Fruit fly (Drosophila melanogaster) whole organism, embryonic: Measurements from ENCODE around the gene Paics.

Experiments
- Ada2b ChIP-seq: fragments of 200-800 bp; sonication (Bioruptor generic); IDR thresholded peaks from 2 replicates; pipeline ENCODE4 v1.3.6; 2022; ENCODE audit warnings: missing biosample characterization, missing genetic modification characterization
- Antp ChIP-seq: fragments of 200-800 bp; sonication (Bioruptor generic); optimal IDR thresholded peaks from 3 replicates; lab custom pipeline; 2016; ENCODE audit warnings: missing biosample characterization, missing genetic modification characterization
- Asciz ChIP-seq: fragments of 200-800 bp; sonication (Bioruptor generic); optimal IDR thresholded peaks from 2 replicates; lab custom pipeline; 2017; ENCODE audit warnings: missing biosample characterization, mild to moderate bottlenecking, missing genetic modification characterization, missing genetic modification reagents
- CG10543 ChIP-seq: fragments of 200-800 bp; sonication (Bioruptor generic); optimal IDR thresholded peaks from 3 replicates; lab custom pipeline; 2017; ENCODE audit warnings: missing biosample characterization, mild to moderate bottlenecking, missing genetic modification characterization, moderate library complexity
- CG10959 ChIP-seq: fragments of 200-800 bp; sonication (Bioruptor generic); IDR thresholded peaks from 2 replicates; pipeline ENCODE4 v1.3.6; 2022; ENCODE audit warnings: missing biosample characterization, missing genetic modification characterization
- CG11398 ChIP-seq: fragments of 200-800 bp; sonication (Bioruptor generic); optimal IDR thresholded peaks from 2 replicates; lab custom pipeline; 2016; ENCODE audit warnings: missing biosample characterization, missing genetic modification characterization
- CG12071 ChIP-seq: fragments of 200-800 bp; sonication (Bioruptor generic); optimal IDR thresholded peaks from 3 replicates; lab custom pipeline; 2018; ENCODE audit warnings: missing biosample characterization, mild to moderate bottlenecking, missing genetic modification characterization
- CG12155 ChIP-seq: fragments of 200-800 bp; sonication (Bioruptor generic); optimal IDR thresholded peaks from 3 replicates; lab custom pipeline; 2016; ENCODE audit warnings: missing biosample characterization, missing genetic modification characterization
- CG14667 ChIP-seq: fragments of 200-800 bp; sonication (Bioruptor generic); IDR thresholded peaks from 2 replicates; pipeline ENCODE4 v1.3.6; 2022; ENCODE audit warnings: missing biosample characterization, missing genetic modification characterization
- CG14860 ChIP-seq: fragments of 200-800 bp; sonication (Bioruptor generic); IDR thresholded peaks from 3 replicates; pipeline ENCODE4 v1.3.6; 2022; ENCODE audit warnings: missing biosample characterization, missing genetic modification characterization; ENCODE audit not compliant: partially characterized antibody
- CG1529 ChIP-seq: fragments of 200-800 bp; sonication (Bioruptor generic); optimal IDR thresholded peaks from 3 replicates; lab custom pipeline; 2018; ENCODE audit warnings: missing biosample characterization, missing genetic modification characterization
- CG15514 ChIP-seq: fragments of 200-800 bp; sonication (Bioruptor generic); optimal IDR thresholded peaks from 3 replicates; lab custom pipeline; 2017; ENCODE audit warnings: missing biosample characterization, missing genetic modification characterization, mild to moderate bottlenecking, moderate library complexity, missing genetic modification reagents
- CG15601 ChIP-seq: fragments of 200-800 bp; sonication (Bioruptor generic); optimal IDR thresholded peaks from 3 replicates; lab custom pipeline; 2019; ENCODE audit warnings: missing biosample characterization, mild to moderate bottlenecking, missing genetic modification characterization, moderate library complexity
- CG1792 ChIP-seq: fragments of 200-800 bp; sonication (Bioruptor generic); optimal IDR thresholded peaks from 2 replicates; lab custom pipeline; 2016; ENCODE audit warnings: missing biosample characterization, missing genetic modification characterization
- CG2116 ChIP-seq: fragments of 200-800 bp; sonication (Bioruptor generic); optimal IDR thresholded peaks from 3 replicates; lab custom pipeline; 2018; ENCODE audit warnings: missing biosample characterization, mild to moderate bottlenecking, missing genetic modification characterization
- CG32772 ChIP-seq: fragments of 200-800 bp; sonication (Bioruptor generic); IDR thresholded peaks from 2 replicates; pipeline ENCODE4 v1.3.6; 2022; ENCODE audit warnings: missing biosample characterization, missing genetic modification characterization
- CG4707 ChIP-seq: fragments of 200-800 bp; sonication (Bioruptor generic); optimal IDR thresholded peaks from 2 replicates; lab custom pipeline; 2018; ENCODE audit warnings: missing biosample characterization, mild to moderate bottlenecking, missing genetic modification characterization, moderate library complexity
- CG5245 ChIP-seq: fragments of 200-800 bp; sonication (Bioruptor generic); optimal IDR thresholded peaks from 3 replicates; lab custom pipeline; 2016; ENCODE audit warnings: missing biosample characterization, missing genetic modification characterization
- CG6654 ChIP-seq: fragments of 200-800 bp; sonication (Bioruptor generic); optimal IDR thresholded peaks from 2 replicates; lab custom pipeline; 2017; ENCODE audit warnings: missing biosample characterization, mild to moderate bottlenecking, missing genetic modification characterization
- CG7928 ChIP-seq: fragments of 200-800 bp; sonication (Bioruptor generic); optimal IDR thresholded peaks from 2 replicates; lab custom pipeline; 2017; ENCODE audit warnings: missing biosample characterization, mild to moderate bottlenecking, missing genetic modification characterization
- CG8281 ChIP-seq: fragments of 200-800 bp; sonication (Bioruptor generic); optimal IDR thresholded peaks from 2 replicates; lab custom pipeline; 2018; ENCODE audit warnings: missing biosample characterization, mild to moderate bottlenecking, missing genetic modification characterization, moderate library complexity
- CG8944 ChIP-seq: fragments of 200-800 bp; sonication (Bioruptor generic); optimal IDR thresholded peaks from 3 replicates; lab custom pipeline; 2016; ENCODE audit warnings: missing biosample characterization, missing genetic modification characterization
- CG9215 ChIP-seq: fragments of 200-800 bp; sonication (Bioruptor generic); IDR thresholded peaks from 2 replicates; pipeline ENCODE4 v1.3.6; 2022; ENCODE audit warnings: missing biosample characterization, missing genetic modification characterization
- CkIIα-i1 ChIP-seq: fragments of 200-800 bp; sonication (Bioruptor generic); IDR thresholded peaks from 2 replicates; pipeline ENCODE4 v1.3.6; 2022; ENCODE audit warnings: missing biosample characterization, missing genetic modification characterization
- CoRest ChIP-seq: fragments of 200-800 bp; sonication (Bioruptor generic); optimal IDR thresholded peaks from 3 replicates; lab custom pipeline; 2018; ENCODE audit warnings: missing biosample characterization, mild to moderate bottlenecking, missing genetic modification characterization, moderate library complexity
- Dp ChIP-seq: fragments of 200-800 bp; sonication (Bioruptor generic); optimal IDR thresholded peaks from 2 replicates; lab custom pipeline; 2018; ENCODE audit warnings: missing biosample characterization, mild to moderate bottlenecking, missing genetic modification characterization, moderate library complexity
- Hey ChIP-seq: fragments of 200-800 bp; sonication (Bioruptor generic); optimal IDR thresholded peaks from 3 replicates; lab custom pipeline; 2018; ENCODE audit warnings: missing biosample characterization, mild to moderate bottlenecking, missing genetic modification characterization
- Hmr ChIP-seq: fragments of 200-800 bp; sonication (Bioruptor generic); optimal IDR thresholded peaks from 3 replicates; lab custom pipeline; 2017; ENCODE audit warnings: mild to moderate bottlenecking, missing biosample characterization, missing genetic modification reagents, missing genetic modification characterization
- Max ChIP-seq: fragments of 200-800 bp; sonication (Bioruptor generic); optimal IDR thresholded peaks from 2 replicates; lab custom pipeline; 2016; ENCODE audit warnings: missing biosample characterization, mild to moderate bottlenecking, missing genetic modification characterization
- Meics ChIP-seq: fragments of 200-800 bp; sonication (Bioruptor generic); optimal IDR thresholded peaks from 2 replicates; lab custom pipeline; 2017; ENCODE audit warnings: missing biosample characterization, mild to moderate bottlenecking, missing genetic modification characterization
- NFAT ChIP-seq: fragments of 200-800 bp; sonication (Bioruptor generic); IDR thresholded peaks from 2 replicates; pipeline ENCODE4 v1.3.6; 2022; ENCODE audit warnings: missing biosample characterization, missing genetic modification characterization
- Neu2 ChIP-seq: fragments of 200-800 bp; sonication (Bioruptor generic); optimal IDR thresholded peaks from 3 replicates; lab custom pipeline; 2016; ENCODE audit warnings: missing biosample characterization, missing genetic modification characterization, borderline replicate concordance
- Ravus ChIP-seq: fragments of 200-800 bp; sonication (Bioruptor generic); IDR thresholded peaks from 2 replicates; pipeline ENCODE4 v1.3.6; 2022; ENCODE audit warnings: missing biosample characterization, missing genetic modification characterization
- Vsx1 ChIP-seq: fragments of 200-800 bp; sonication (Bioruptor generic); optimal IDR thresholded peaks from 2 replicates; lab custom pipeline; 2017; ENCODE audit warnings: missing biosample characterization, mild to moderate bottlenecking, missing genetic modification characterization, missing genetic modification reagents
- bcd ChIP-seq: fragments of 200-800 bp; sonication (Bioruptor generic); optimal IDR thresholded peaks from 2 replicates; lab custom pipeline; 2017; ENCODE audit warnings: missing biosample characterization, mild to moderate bottlenecking, missing genetic modification characterization
- cg ChIP-seq: fragments of 200-800 bp; sonication (Bioruptor generic); optimal IDR thresholded peaks from 3 replicates; lab custom pipeline; 2019; ENCODE audit warnings: missing biosample characterization, mild to moderate bottlenecking, missing genetic modification characterization, moderate library complexity
- chm ChIP-seq: fragments of 200-800 bp; sonication (Bioruptor generic); IDR thresholded peaks from 2 replicates; pipeline ENCODE4 v1.3.6; 2022; ENCODE audit warnings: missing biosample characterization, missing genetic modification characterization
- corto ChIP-seq: fragments of 200-800 bp; sonication (Bioruptor generic); optimal IDR thresholded peaks from 2 replicates; lab custom pipeline; 2016; ENCODE audit warnings: missing biosample characterization, mild to moderate bottlenecking, missing genetic modification characterization, moderate library complexity
- disco-r ChIP-seq: fragments of 200-800 bp; sonication (Bioruptor generic); optimal IDR thresholded peaks from 2 replicates; lab custom pipeline; 2016; ENCODE audit warnings: missing biosample characterization, missing genetic modification characterization
- dm ChIP-seq: fragments of 200-800 bp; sonication (Bioruptor generic); optimal IDR thresholded peaks from 3 replicates; lab custom pipeline; 2016; ENCODE audit warnings: missing biosample characterization, missing genetic modification characterization
- ewg ChIP-seq: fragments of 200-800 bp; sonication (Bioruptor generic); optimal IDR thresholded peaks from 3 replicates; lab custom pipeline; 2017; ENCODE audit warnings: mild to moderate bottlenecking, missing biosample characterization, missing genetic modification reagents, missing genetic modification characterization
- fd96Cb ChIP-seq: fragments of 200-800 bp; sonication (Bioruptor generic); optimal IDR thresholded peaks from 2 replicates; lab custom pipeline; 2018; ENCODE audit warnings: missing biosample characterization, mild to moderate bottlenecking, missing genetic modification characterization, moderate library complexity
- gcm2 ChIP-seq: fragments of 200-800 bp; sonication (Bioruptor generic); optimal IDR thresholded peaks from 2 replicates; lab custom pipeline; 2016; ENCODE audit warnings: missing biosample characterization, missing genetic modification characterization
- knrl ChIP-seq: fragments of 200-800 bp; sonication (Bioruptor generic); IDR thresholded peaks from 3 replicates; pipeline ENCODE4 v1.3.6; 2022; ENCODE audit warnings: missing biosample characterization, missing genetic modification characterization; ENCODE audit not compliant: partially characterized antibody
- onecut ChIP-seq: fragments of 200-800 bp; sonication (Bioruptor generic); IDR thresholded peaks from 2 replicates; pipeline ENCODE4 v1.3.6; 2022; ENCODE audit warnings: missing biosample characterization, missing genetic modification characterization
- slp2 ChIP-seq: fragments of 200-800 bp; sonication (Bioruptor generic); optimal IDR thresholded peaks from 2 replicates; lab custom pipeline; 2016; ENCODE audit warnings: missing biosample characterization, missing genetic modification characterization
- tap ChIP-seq: fragments of 200-800 bp; optimal IDR thresholded peaks from 3 replicates; lab custom pipeline; 2019; ENCODE audit warnings: missing biosample characterization, mild to moderate bottlenecking, missing genetic modification characterization, moderate library complexity
- trem ChIP-seq: fragments of 200-800 bp; optimal IDR thresholded peaks from 3 replicates; lab custom pipeline; 2019; ENCODE audit warnings: missing biosample characterization, mild to moderate bottlenecking, missing genetic modification characterization, moderate library complexity
- ttk ChIP-seq: fragments of 200-800 bp; sonication (Bioruptor generic); IDR thresholded peaks from 2 replicates; pipeline ENCODE4 v2.1.2; 2022; ENCODE audit warnings: missing biosample characterization, missing genetic modification characterization
- vfl ChIP-seq: fragments of 200-800 bp; sonication (Bioruptor generic); optimal IDR thresholded peaks from 2 replicates; lab custom pipeline; 2016; ENCODE audit warnings: missing biosample characterization, missing genetic modification characterization

Gene Paics

dm6 chrX:12752196-12752595 lies 8.2 kb downstream of the Paics start (continued):
- TF ChIP-seq knrl (GFP tag; lab: Robert Waterston, UW) (no peak), CG1529 (peak; percentile 98), CG5245 (GFP tag; lab: Kevin White, UChicago) (peak; percentile 99), CG15601 (peak; percentile 73), CG15514 (GFP tag; lab: Kevin White, UChicago) (peak; percentile 95), Ravus (peak; percentile 98), corto (GFP tag; lab: Kevin White, UChicago) (peak; percentile 99), chm (GFP tag; lab: Robert Waterston, UW) (peak; percentile 99), CG14667 (GFP tag; lab: Robert Waterston, UW) (peak; percentile 98), CoRest (tag; lab: Kevin White, UChicago) (peak; percentile 99), trem (peak; percentile 96), CG1792 (GFP tag; lab: Kevin White, UChicago) (peak; percentile 99), CG7928 (GFP tag; lab: Kevin White, UChicago) (peak; percentile 79), bcd (GFP tag; lab: Kevin White, UChicago) (peak; percentile 99), fd96Cb (tag; lab: Kevin White, UChicago) (peak; percentile 99), CG10543 (GFP tag; lab: Kevin White, UChicago) (peak; percentile 94), CG11398 (peak; percentile 99), Dp (GFP tag; lab: Kevin White, UChicago) (peak; percentile 25), vfl (GFP tag; lab: Kevin White, UChicago) (peak; percentile 99), Max (peak; percentile 99), Vsx1 (peak; percentile 96), Ada2b (GFP tag; lab: Robert Waterston, UW) (peak; percentile 99), Asciz (GFP tag; lab: Kevin White, UChicago) (peak; percentile 98), gcm2 (GFP tag; lab: Kevin White, UChicago) (peak; percentile 99), Meics (peak; percentile 99), CG2116 (GFP tag; lab: Kevin White, UChicago) (peak; percentile 90), CG10959 (peak; percentile 99), CG32772 (peak; percentile 99), CG12155 (GFP tag; lab: Kevin White, UChicago) (peak; percentile 99), CG6654 (GFP tag; lab: Kevin White, UChicago) (peak; percentile 93), cg (GFP tag; lab: Kevin White, UChicago) (peak; percentile 30), CG4707 (GFP tag; lab: Kevin White, UChicago) (peak; percentile 96), ttk (GFP tag; lab: Robert Waterston, UW) (peak; percentile 99), disco-r (GFP tag; lab: Kevin White, UChicago) (peak; percentile 99), CG8944 (GFP tag; lab: Kevin White, UChicago) (peak; percentile 99), dm (GFP tag; lab: Kevin White, UChicago) (peak; percentile 98), ewg (GFP tag; lab: Kevin White, UChicago) (peak; percentile 96), CG12071 (GFP tag; lab: Kevin White, UChicago) (peak; percentile 99), Antp (peak; percentile 99), CG9215 (GFP tag; lab: Robert Waterston, UW) (peak; percentile 98), CkIIα-i1 (GFP tag; lab: Robert Waterston, UW) (peak; percentile 95), NFAT (GFP tag; lab: Robert Waterston, UW) (peak; percentile 99), onecut (GFP tag; lab: Robert Waterston, UW) (peak; percentile 97), Neu2 (GFP tag; lab: Kevin White, UChicago) (peak; percentile 97), slp2 (peak; percentile 94), tap (peak; percentile 95), CG8281 (tag; lab: Kevin White, UChicago) (peak; percentile 67), Hey (tag; lab: Kevin White, UChicago) (peak; percentile 82), Hmr (GFP tag; lab: Kevin White, UChicago) (peak; percentile 99), CG14860 (GFP tag; lab: Robert Waterston, UW) (no peak)
